Worm (Caenorhabditis elegans) whole organism, L1 larva: Measurements from ENCODE around the gene B0280.11.

ENCODE experiments used
- C16A3.4 ChIP-seq: fragments of 150-350 bp; optimal IDR thresholded peaks from 2 replicates; lab custom pipeline; 2014; ENCODE audit warnings: missing biosample characterization, missing genetic modification characterization
- C34B4.2 ChIP-seq: sonication (generic microtip); optimal IDR thresholded peaks from 2 replicates; lab custom pipeline; 2017; ENCODE audit warnings: mild to moderate bottlenecking, missing genetic modification characterization, missing compliant biosample characterization
- Y116A8C.19 ChIP-seq: sonication (generic microtip); optimal IDR thresholded peaks from 2 replicates; lab custom pipeline; 2016; ENCODE audit warnings: missing compliant biosample characterization, missing genetic modification characterization, borderline replicate concordance
- aly-2 ChIP-seq: fragments of 150-350 bp; optimal IDR thresholded peaks from 2 replicates; lab custom pipeline; 2014; ENCODE audit warnings: missing biosample characterization, missing genetic modification characterization
- ama-1 ChIP-seq: fragments of 150-350 bp; optimal IDR thresholded peaks from 2 replicates; lab custom pipeline; 2014
- ceh-8 ChIP-seq: fragments of 200-800 bp; sonication (Bioruptor generic); optimal IDR thresholded peaks from 2 replicates; lab custom pipeline; 2018; ENCODE audit warnings: mild to moderate bottlenecking, missing genetic modification characterization, moderate library complexity, missing compliant biosample characterization
- ceh-82 ChIP-seq, 3 experiments: fragments of 150-350 bp in 1 of 3; sonication (generic microtip) in 2 of 3; optimal IDR thresholded peaks; 2 replicates each; lab custom pipeline; 2014 to 2017; ENCODE audit warnings: missing biosample characterization in 3 of 3, missing genetic modification characterization in 3 of 3
- ceh-88 ChIP-seq: fragments of 200-800 bp; sonication (Bioruptor generic); IDR thresholded peaks from 2 replicates; pipeline ENCODE4 v1.3.6; 2022; ENCODE audit warnings: missing genetic modification characterization, missing compliant biosample characterization
- ces-1 ChIP-seq: fragments of 150-350 bp; optimal IDR thresholded peaks from 2 replicates; lab custom pipeline; 2014; ENCODE audit warnings: missing biosample characterization, missing genetic modification reagents, missing genetic modification characterization
- dpl-1 ChIP-seq, 3 experiments: fragments of 150-350 bp in 2 of 3; sonication (generic microtip) in 1 of 3; optimal IDR thresholded peaks; 2 replicates each; lab custom pipeline; 2014 to 2017; ENCODE audit warnings: missing biosample characterization in 3 of 3, missing genetic modification characterization in 3 of 3, missing genetic modification reagents in 3 of 3
- dsc-1 ChIP-seq: sonication (generic microtip); optimal IDR thresholded peaks from 2 replicates; lab custom pipeline; 2016; ENCODE audit warnings: mild to moderate bottlenecking, missing genetic modification characterization, missing compliant biosample characterization
- efl-3 ChIP-seq: fragments of 200-800 bp; sonication (Bioruptor generic); optimal IDR thresholded peaks from 2 replicates; lab custom pipeline; 2018; ENCODE audit warnings: mild to moderate bottlenecking, missing genetic modification characterization, missing compliant biosample characterization
- egl-27 ChIP-seq, 2 experiments: fragments of 150-350 bp in 1 of 2; sonication (generic microtip); optimal IDR thresholded peaks; 3 replicates each; lab custom pipeline; 2017 to 2018; ENCODE audit warnings: missing biosample characterization in 2 of 2, missing genetic modification characterization in 2 of 2, missing genetic modification reagents in 2 of 2
- elt-2 ChIP-seq: sonication (generic microtip); optimal IDR thresholded peaks from 2 replicates; lab custom pipeline; 2016; ENCODE audit warnings: missing genetic modification characterization, mild to moderate bottlenecking, inconsistent platforms, missing compliant biosample characterization, missing genetic modification reagents
- fkh-10 ChIP-seq: sonication (generic microtip); optimal IDR thresholded peaks from 2 replicates; lab custom pipeline; 2017; ENCODE audit warnings: missing biosample characterization, missing genetic modification reagents, missing genetic modification characterization
- fos-1 ChIP-seq: fragments of 150-350 bp; optimal IDR thresholded peaks from 2 replicates; lab custom pipeline; 2014; ENCODE audit warnings: missing biosample characterization, missing genetic modification characterization
- grh-1 ChIP-seq: fragments of 200-800 bp; sonication (Bioruptor generic); IDR thresholded peaks from 2 replicates; pipeline ENCODE4 v1.3.6; 2022; ENCODE audit warnings: missing genetic modification reagents, missing genetic modification characterization, missing compliant biosample characterization
- hlh-4 ChIP-seq: sonication (generic microtip); optimal IDR thresholded peaks from 2 replicates; lab custom pipeline; 2016; ENCODE audit warnings: mild to moderate bottlenecking, missing genetic modification characterization, missing compliant biosample characterization
- jun-1 ChIP-seq: fragments of 150-350 bp; optimal IDR thresholded peaks from 2 replicates; lab custom pipeline; 2014; ENCODE audit warnings: missing biosample characterization, missing genetic modification reagents, missing genetic modification characterization
- lin-14 ChIP-seq: fragments of 200-800 bp; sonication (Bioruptor generic); optimal IDR thresholded peaks from 2 replicates; lab custom pipeline; 2018; ENCODE audit warnings: mild to moderate bottlenecking, missing genetic modification characterization, moderate library complexity, missing compliant biosample characterization
- lin-35 ChIP-seq, 2 experiments: fragments of 150-350 bp; optimal IDR thresholded peaks; 2 replicates each; lab custom pipeline; 2014; ENCODE audit warnings: missing biosample characterization in 2 of 2, missing genetic modification characterization in 2 of 2, missing genetic modification reagents in 2 of 2
- lin-39 ChIP-seq: fragments of 150-350 bp; optimal IDR thresholded peaks from 2 replicates; lab custom pipeline; 2014; ENCODE audit warnings: missing biosample characterization, missing genetic modification reagents, missing genetic modification characterization
- lsy-2 ChIP-seq, 2 experiments: fragments of 150-350 bp; optimal IDR thresholded peaks; 2 replicates each; lab custom pipeline; 2014; ENCODE audit warnings: missing biosample characterization in 2 of 2, missing genetic modification characterization in 2 of 2
- mdl-1 ChIP-seq, 2 experiments: fragments of 150-350 bp; optimal IDR thresholded peaks; 2 replicates each; lab custom pipeline; 2014 to 2017; ENCODE audit warnings: missing biosample characterization in 2 of 2, missing genetic modification characterization in 2 of 2, inconsistent platforms in 1 of 2
- mef-2 ChIP-seq: fragments of 150-350 bp; optimal IDR thresholded peaks from 2 replicates; lab custom pipeline; 2014; ENCODE audit warnings: missing biosample characterization, missing genetic modification characterization
- mep-1 ChIP-seq: fragments of 150-350 bp; optimal IDR thresholded peaks from 2 replicates; lab custom pipeline; 2014; ENCODE audit warnings: missing biosample characterization, missing genetic modification characterization
- nhr-11 ChIP-seq: fragments of 150-350 bp; optimal IDR thresholded peaks from 2 replicates; lab custom pipeline; 2014; ENCODE audit warnings: missing biosample characterization, missing genetic modification characterization
- nhr-19 ChIP-seq: fragments of 200-800 bp; sonication (Bioruptor generic); conservative IDR thresholded peaks from 2 replicates; pipeline ENCODE4 v1.3.6; 2022; ENCODE audit warnings: missing genetic modification characterization, missing compliant biosample characterization
- nhr-20 ChIP-seq: sonication (generic microtip); optimal IDR thresholded peaks from 2 replicates; lab custom pipeline; 2016; ENCODE audit warnings: mild to moderate bottlenecking, missing genetic modification characterization, missing compliant biosample characterization
- nhr-237 ChIP-seq: fragments of 150-350 bp; optimal IDR thresholded peaks from 2 replicates; lab custom pipeline; 2014; ENCODE audit warnings: missing biosample characterization, missing genetic modification characterization
- nhr-47 ChIP-seq: sonication (generic microtip); optimal IDR thresholded peaks from 2 replicates; lab custom pipeline; 2016; ENCODE audit warnings: mild to moderate bottlenecking, missing genetic modification characterization, moderate library complexity, missing compliant biosample characterization
- nhr-71 ChIP-seq: sonication (generic microtip); optimal IDR thresholded peaks from 2 replicates; lab custom pipeline; 2016; ENCODE audit warnings: mild to moderate bottlenecking, missing genetic modification characterization, moderate library complexity, missing compliant biosample characterization
- nhr-76 ChIP-seq: sonication (generic microtip); optimal IDR thresholded peaks from 2 replicates; lab custom pipeline; 2017; ENCODE audit warnings: missing biosample characterization, missing genetic modification characterization
- nhr-85 ChIP-seq: sonication (generic microtip); peaks from one replicate; lab custom pipeline; 2016; ENCODE audit warnings: missing genetic modification characterization, inconsistent platforms, missing compliant biosample characterization
- nhr-90 ChIP-seq: sonication (generic microtip); optimal IDR thresholded peaks from 2 replicates; lab custom pipeline; 2016; ENCODE audit warnings: mild to moderate bottlenecking, missing genetic modification characterization, missing compliant biosample characterization; ENCODE audit not compliant: poor library complexity
- pax-3 ChIP-seq: fragments of 200-800 bp; sonication (Bioruptor generic); optimal IDR thresholded peaks from 2 replicates; lab custom pipeline; 2018; ENCODE audit warnings: mild to moderate bottlenecking, missing genetic modification characterization, moderate library complexity, missing compliant biosample characterization
- rnt-1 ChIP-seq: sonication (generic microtip); optimal IDR thresholded peaks from 2 replicates; lab custom pipeline; 2016; ENCODE audit warnings: mild to moderate bottlenecking, missing genetic modification characterization, moderate library complexity, missing compliant biosample characterization
- skn-1 ChIP-seq: fragments of 150-350 bp; optimal IDR thresholded peaks from 2 replicates; lab custom pipeline; 2014; ENCODE audit warnings: missing biosample characterization, missing genetic modification characterization
- snpc-4 ChIP-seq: fragments of 150-350 bp; optimal IDR thresholded peaks from 2 replicates; lab custom pipeline; 2014; ENCODE audit warnings: missing biosample characterization, missing genetic modification characterization
- snu-23 ChIP-seq: sonication (generic microtip); optimal IDR thresholded peaks from 2 replicates; lab custom pipeline; 2016; ENCODE audit warnings: missing genetic modification characterization, missing compliant biosample characterization
- sox-4 ChIP-seq: sonication (generic microtip); optimal IDR thresholded peaks from 2 replicates; lab custom pipeline; 2016; ENCODE audit warnings: missing genetic modification characterization, missing compliant biosample characterization
- sup-37 ChIP-seq: fragments of 200-800 bp; sonication (Bioruptor generic); optimal IDR thresholded peaks from 2 replicates; lab custom pipeline; 2018; ENCODE audit warnings: mild to moderate bottlenecking, missing genetic modification characterization, missing compliant biosample characterization
- swsn-7 ChIP-seq: sonication (generic microtip); optimal IDR thresholded peaks from 2 replicates; lab custom pipeline; 2016; ENCODE audit warnings: missing genetic modification characterization, missing compliant biosample characterization
- tbx-2 ChIP-seq: sonication (generic microtip); optimal IDR thresholded peaks from 2 replicates; lab custom pipeline; 2016; ENCODE audit warnings: missing genetic modification characterization, missing compliant biosample characterization
- unc-30 ChIP-seq: sonication (generic microtip); optimal IDR thresholded peaks from 2 replicates; lab custom pipeline; 2017; ENCODE audit warnings: missing biosample characterization, missing genetic modification characterization
- unc-86 ChIP-seq: sonication (generic microtip); optimal IDR thresholded peaks from 2 replicates; lab custom pipeline; 2016; ENCODE audit warnings: missing genetic modification characterization, missing compliant biosample characterization
- unc-98 ChIP-seq: fragments of 200-800 bp; sonication (Bioruptor generic); IDR thresholded peaks from 2 replicates; pipeline ENCODE4 v1.3.6; 2022; ENCODE audit warnings: missing genetic modification characterization, missing compliant biosample characterization
- zip-4 ChIP-seq: fragments of 200-800 bp; sonication (Bioruptor generic); optimal IDR thresholded peaks from 2 replicates; lab custom pipeline; 2018; ENCODE audit warnings: mild to moderate bottlenecking, missing genetic modification characterization, moderate library complexity, missing compliant biosample characterization
- ztf-11 ChIP-seq, 2 experiments: sonication (generic microtip); optimal IDR thresholded peaks; 2 replicates each; lab custom pipeline; 2016 to 2017; ENCODE audit warnings: missing genetic modification characterization in 2 of 2, missing biosample characterization in 1 of 2, missing compliant biosample characterization in 1 of 2
- ztf-4 ChIP-seq: fragments of 150-350 bp; optimal IDR thresholded peaks from 2 replicates; lab custom pipeline; 2014; ENCODE audit warnings: missing biosample characterization, missing genetic modification characterization

The B0280.11 gene

ce11 chrIII:7141285-7141715 is 3.2 kb upstream of the B0280.11 start (continued):
- TF ChIP-seq nhr-76 (tag; lab: Kevin White, UChicago) (no peak), pax-3 (tag; lab: Kevin White, UChicago) (no peak), mef-2 (tag; lab: Kevin White, UChicago) (no peak), nhr-85 (tag; lab: Kevin White, UChicago) (peak; percentile 14), dsc-1 (no peak), nhr-71 (tag; lab: Kevin White, UChicago) (peak; percentile 74), egl-27 (tag; optimal IDR thresholded peaks at IDR 0.05; lab: Kevin White, UChicago) (no peak), sox-4 (tag; lab: Kevin White, UChicago) (no peak), mep-1 (tag; lab: Kevin White, UChicago) (no peak), ceh-8 (GFP tag; lab: Kevin White, UChicago) (no peak), grh-1 (GFP tag; lab: Robert Waterston, UW) (0 out of 2 replicates have a peak, but pooled peaks have one; percentile 31), mdl-1 (tag; optimal IDR thresholded peaks at IDR 0.05; lab: Kevin White, UChicago) (no peak), nhr-237 (no peak), hlh-4 (tag; lab: Kevin White, UChicago) (no peak), C16A3.4 (tag; lab: Kevin White, UChicago) (no peak), ces-1 (GFP tag; lab: Kevin White, UChicago) (no peak), tbx-2 (tag; lab: Kevin White, UChicago) (no peak), Y116A8C.19 (tag; lab: Kevin White, UChicago) (no peak), jun-1 (tag; lab: Kevin White, UChicago) (peak; percentile 28), aly-2 (no peak), unc-86 (tag; lab: Kevin White, UChicago) (no peak), skn-1 (tag; lab: Kevin White, UChicago) (no peak), unc-98 (GFP tag; lab: Robert Waterston, UW) (no peak), nhr-20 (peak; percentile 42), ceh-82 (tag; optimal IDR thresholded peaks at IDR 0.05; lab: Kevin White, UChicago) (no peak), rnt-1 (peak; percentile 55), lin-35 (GFP tag; optimal IDR thresholded peaks at IDR 0.05; lab: Kevin White, UChicago) (peak in 1 of 2 experiments; percentile 73), ztf-4 (tag; lab: Kevin White, UChicago) (no peak), sup-37 (GFP tag; lab: Kevin White, UChicago) (no peak), fkh-10 (no peak), lin-39 (tag; lab: Kevin White, UChicago) (peak; percentile 50)

- TF ChIP-seq nhr-19 (GFP tag; lab: Robert Waterston, UW): peak; percentile 79
- TF ChIP-seq unc-30 (tag; lab: Kevin White, UChicago): no peak
- TF ChIP-seq nhr-85 (tag; lab: Kevin White, UChicago): peak; percentile 94
- no peak for TF ChIP-seq C34B4.2 (tag; lab: Kevin White, UChicago)
- TF ChIP-seq lsy-2 (tag; optimal IDR thresholded peaks at IDR 0.05; lab: Kevin White, UChicago): peak in 1 of 2 experiments; percentile 41
- TF ChIP-seq elt-2: peak; percentile 46
- peak; percentile 66 for TF ChIP-seq snu-23 (GFP tag; lab: Kevin White, UChicago)
- no peak for TF ChIP-seq nhr-11
- TF ChIP-seq ztf-11 (tag; optimal IDR thresholded peaks at IDR 0.05; lab: Kevin White, UChicago): no peak
- TF ChIP-seq dpl-1 (GFP tag; optimal IDR thresholded peaks at IDR 0.05; lab: Kevin White, UChicago): no peak
- no peak for TF ChIP-seq mef-2 (tag; lab: Kevin White, UChicago)
- no peak for TF ChIP-seq ztf-4 (tag; lab: Kevin White, UChicago)
- no peak for TF ChIP-seq zip-4 (GFP tag; lab: Kevin White, UChicago)
- TF ChIP-seq mep-1 (tag; lab: Kevin White, UChicago): no peak
- no peak for TF ChIP-seq fos-1 (tag; lab: Kevin White, UChicago)
- TF ChIP-seq nhr-71 (tag; lab: Kevin White, UChicago): peak; percentile 75
- TF ChIP-seq efl-3 (GFP tag; lab: Kevin White, UChicago): no peak
- peak; percentile 83 for TF ChIP-seq nhr-90 (tag; lab: Kevin White, UChicago)
- TF ChIP-seq grh-1 (GFP tag; lab: Robert Waterston, UW): peak; percentile 67
- TF ChIP-seq jun-1 (tag; lab: Kevin White, UChicago): no peak
- no peak for TF ChIP-seq aly-2
- TF ChIP-seq lin-39 (tag; lab: Kevin White, UChicago): no peak
- TF ChIP-seq lin-14 (GFP tag; lab: Kevin White, UChicago): peak; percentile 44
- peak; percentile 57 for TF ChIP-seq nhr-20
- peak; percentile 97 for TF ChIP-seq snpc-4
- peak; percentile 1 to 42 for TF ChIP-seq lin-35 (GFP tag; optimal IDR thresholded peaks at IDR 0.05; lab: Kevin White, UChicago)
- peak; percentile 41; the same call in 1 of the 2 replicates for TF ChIP-seq ceh-88
- peak; percentile 43 for TF ChIP-seq ama-1 (lab: Kevin White, UChicago)
- peak; percentile 39 for TF ChIP-seq swsn-7 (tag; lab: Kevin White, UChicago)
- peak; percentile 66 for TF ChIP-seq rnt-1
- peak; percentile 70 for TF ChIP-seq nhr-47 (tag; lab: Kevin White, UChicago)
These were observed 2.2 kb upstream of the B0280.11 start for ce11 chrIII:7140228-7140710.
